Worm (Caenorhabditis elegans) whole organism, young adult: ENCODE measurements around the gene F56D2.3.

Experiments used
- mxl-1 ChIP-seq: sonication (generic microtip); optimal IDR thresholded peaks from 2 replicates; lab custom pipeline; 2016; ENCODE audit warnings: missing genetic modification characterization, missing compliant biosample characterization
- nfya-2 ChIP-seq: fragments of 200-800 bp; sonication (Bioruptor generic); IDR thresholded peaks from 2 replicates; pipeline ENCODE4 v1.3.6; 2022; ENCODE audit warnings: missing genetic modification reagents, missing genetic modification characterization, missing compliant biosample characterization
- rcor-1 ChIP-seq: fragments of 200-800 bp; sonication (Bioruptor generic); IDR thresholded peaks from 2 replicates; pipeline ENCODE4 v1.3.6; 2022; ENCODE audit warnings: missing genetic modification reagents, missing genetic modification characterization, missing compliant biosample characterization
- somi-1 ChIP-seq: fragments of 200-800 bp; sonication (Bioruptor generic); optimal IDR thresholded peaks from 2 replicates; lab custom pipeline; 2018; ENCODE audit warnings: mild to moderate bottlenecking, missing genetic modification characterization, missing compliant biosample characterization

ce11 chrIII:5568679-5569078 lies 16.1 kb upstream of the F56D2.3 start, which contains the start of gene nspb-12:
- TF ChIP-seq nfya-2 (no peak), somi-1 (GFP tag; lab: Kevin White, UChicago) (no peak), mxl-1 (tag; lab: Kevin White, UChicago) (no peak), rcor-1 (GFP tag; lab: Robert Waterston, UW) (no peak)
